Worm (Caenorhabditis elegans): Measurements from ENCODE around the gene ptr-8.

DNA sequence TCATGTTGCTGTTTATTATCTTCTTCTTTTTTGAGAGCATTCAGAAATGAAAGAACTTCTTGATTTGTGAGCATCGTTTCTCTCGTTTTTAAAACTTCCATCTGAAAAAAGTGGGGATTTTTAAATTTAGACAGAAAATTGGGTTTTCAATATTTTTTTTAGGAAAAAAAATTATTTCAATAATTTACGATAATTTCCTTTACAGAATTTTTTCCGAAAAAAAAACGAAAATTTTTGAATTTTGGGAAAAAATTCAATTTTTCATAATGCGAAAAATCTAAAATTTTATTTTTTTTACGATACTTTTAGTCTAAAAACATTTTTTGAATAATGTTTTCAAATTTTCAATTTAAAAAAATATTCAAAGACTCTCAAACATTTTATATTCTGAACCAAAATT is 32.0 kb upstream of the ptr-8 start, which contains the start of gene M106.7:
- TF ChIP-seq him-1 (tag; optimal IDR thresholded peaks at IDR 0.05) = no peak
- TF ChIP-seq W03F9.2 (tag; optimal IDR thresholded peaks at IDR 0.05) = no peak
- no peak for TF ChIP-seq dao-5 (tag; optimal IDR thresholded peaks at IDR 0.05)
